Fruit fly (Drosophila melanogaster) whole organism, pupa: ENCODE data around the gene Papst2.

ENCODE experiments used
- CG15710 ChIP-seq: fragments of 200-800 bp; sonication (Bioruptor generic); optimal IDR thresholded peaks from 2 replicates; lab custom pipeline; 2018; ENCODE audit warnings: missing biosample characterization, mild to moderate bottlenecking, missing genetic modification characterization, moderate library complexity
- CG32121 ChIP-seq: fragments of 200-800 bp; sonication (Bioruptor generic); IDR thresholded peaks from 2 replicates; pipeline ENCODE4 v1.3.6; 2022; ENCODE audit warnings: missing biosample characterization, missing genetic modification characterization
- EcR ChIP-seq: fragments of 200-800 bp; sonication (Bioruptor generic); optimal IDR thresholded peaks from 3 replicates; lab custom pipeline; 2019; ENCODE audit warnings: missing biosample characterization, missing genetic modification characterization, mild to moderate bottlenecking, moderate library complexity, missing genetic modification reagents

DNA sequence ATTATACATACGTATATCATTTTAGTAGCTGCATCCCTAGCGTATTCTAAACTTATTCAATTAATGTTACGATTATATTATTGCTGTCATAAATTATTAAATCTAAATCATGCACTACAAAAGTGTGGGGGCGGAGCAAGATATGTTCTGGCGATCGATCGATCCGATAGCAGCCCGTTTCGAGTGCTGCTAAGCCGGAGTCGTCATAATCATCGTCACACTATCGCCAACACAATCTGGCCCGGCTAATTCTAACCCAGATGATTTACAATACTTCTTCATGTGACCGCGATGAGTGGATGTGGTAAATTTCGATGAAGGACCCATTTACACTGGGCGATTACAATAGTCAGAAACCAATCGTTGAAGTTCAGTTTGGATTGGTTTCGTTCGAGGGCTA is 47.8 kb upstream of the Papst2 start:
- no peak for TF ChIP-seq EcR
- TF ChIP-seq CG15710 (tag; lab: Kevin White, UChicago), result no peak
- no peak for TF ChIP-seq CG32121
